Worm (Caenorhabditis elegans) whole organism, L1 larva: ENCODE results near the gene scav-5.
A peak's percentile ranks its signal among the peaks of the same experiment; 100 is the strongest.

Experiments used
- C04F5.9 ChIP-seq: sonication (generic microtip); optimal IDR thresholded peaks from 2 replicates; lab custom pipeline; 2016; ENCODE audit warnings: missing genetic modification characterization, missing compliant biosample characterization
- C34B4.2 ChIP-seq: sonication (generic microtip); optimal IDR thresholded peaks from 2 replicates; lab custom pipeline; 2017; ENCODE audit warnings: mild to moderate bottlenecking, missing genetic modification characterization, missing compliant biosample characterization
- Y116A8C.19 ChIP-seq: sonication (generic microtip); optimal IDR thresholded peaks from 2 replicates; lab custom pipeline; 2016; ENCODE audit warnings: missing compliant biosample characterization, missing genetic modification characterization, borderline replicate concordance
- alr-1 ChIP-seq: fragments of 200-800 bp; sonication (Bioruptor generic); optimal IDR thresholded peaks from 2 replicates; lab custom pipeline; 2018; ENCODE audit warnings: borderline replicate concordance, mild to moderate bottlenecking, missing genetic modification characterization, missing compliant biosample characterization
- ceh-63 ChIP-seq: fragments of 200-800 bp; sonication (Bioruptor generic); optimal IDR thresholded peaks from 2 replicates; lab custom pipeline; 2018; ENCODE audit warnings: mild to moderate bottlenecking, missing genetic modification characterization, missing compliant biosample characterization
- ceh-82 ChIP-seq, 3 experiments: fragments of 150-350 bp in 1 of 3; sonication (generic microtip) in 2 of 3; optimal IDR thresholded peaks; 2 replicates each; lab custom pipeline; 2014 to 2017; ENCODE audit warnings: missing biosample characterization in 3 of 3, missing genetic modification characterization in 3 of 3
- ces-1 ChIP-seq: fragments of 150-350 bp; optimal IDR thresholded peaks from 2 replicates; lab custom pipeline; 2014; ENCODE audit warnings: missing biosample characterization, missing genetic modification reagents, missing genetic modification characterization
- dpl-1 ChIP-seq, 3 experiments: fragments of 150-350 bp in 2 of 3; sonication (generic microtip) in 1 of 3; optimal IDR thresholded peaks; 2 replicates each; lab custom pipeline; 2014 to 2017; ENCODE audit warnings: missing biosample characterization in 3 of 3, missing genetic modification characterization in 3 of 3, missing genetic modification reagents in 3 of 3
- dsc-1 ChIP-seq: sonication (generic microtip); optimal IDR thresholded peaks from 2 replicates; lab custom pipeline; 2016; ENCODE audit warnings: mild to moderate bottlenecking, missing genetic modification characterization, missing compliant biosample characterization
- efl-1 ChIP-seq, 4 experiments: fragments of 150-350 bp; optimal IDR thresholded peaks in 3 of 4; peaks in 1 of 4; 1 replicate in 1 of 4; 2 replicates in 3 of 4; lab custom pipeline; 2014; ENCODE audit warnings: missing biosample characterization in 2 of 4, missing genetic modification characterization in 2 of 4, missing genetic modification reagents in 2 of 4
- efl-3 ChIP-seq: fragments of 200-800 bp; sonication (Bioruptor generic); optimal IDR thresholded peaks from 2 replicates; lab custom pipeline; 2018; ENCODE audit warnings: mild to moderate bottlenecking, missing genetic modification characterization, missing compliant biosample characterization
- egl-27 ChIP-seq, 2 experiments: fragments of 150-350 bp in 1 of 2; sonication (generic microtip); optimal IDR thresholded peaks; 3 replicates each; lab custom pipeline; 2017 to 2018; ENCODE audit warnings: missing biosample characterization in 2 of 2, missing genetic modification characterization in 2 of 2, missing genetic modification reagents in 2 of 2
- elt-2 ChIP-seq: sonication (generic microtip); optimal IDR thresholded peaks from 2 replicates; lab custom pipeline; 2016; ENCODE audit warnings: missing genetic modification characterization, mild to moderate bottlenecking, inconsistent platforms, missing compliant biosample characterization, missing genetic modification reagents
- elt-3 ChIP-seq, 6 experiments: fragments of 150-350 bp in 1 of 6; sonication (generic microtip); optimal IDR thresholded peaks; 2 replicates each; lab custom pipeline; 2017 to 2018; ENCODE audit warnings: missing biosample characterization in 6 of 6, missing genetic modification characterization in 6 of 6, inconsistent platforms in 1 of 6
- ets-5 ChIP-seq: fragments of 200-800 bp; sonication (Bioruptor generic); IDR thresholded peaks from 2 replicates; pipeline ENCODE4 v1.3.6; 2022; ENCODE audit warnings: missing genetic modification characterization, missing compliant biosample characterization
- fkh-4 ChIP-seq: sonication (generic microtip); optimal IDR thresholded peaks from 2 replicates; lab custom pipeline; 2016; ENCODE audit warnings: missing compliant biosample characterization, missing genetic modification characterization, borderline replicate concordance
- fkh-8 ChIP-seq: sonication (generic microtip); optimal IDR thresholded peaks from 2 replicates; lab custom pipeline; 2016; ENCODE audit warnings: mild to moderate bottlenecking, missing genetic modification characterization, missing compliant biosample characterization
- grh-1 ChIP-seq: fragments of 200-800 bp; sonication (Bioruptor generic); IDR thresholded peaks from 2 replicates; pipeline ENCODE4 v1.3.6; 2022; ENCODE audit warnings: missing genetic modification reagents, missing genetic modification characterization, missing compliant biosample characterization
- irx-1 ChIP-seq: sonication (generic microtip); optimal IDR thresholded peaks from 2 replicates; lab custom pipeline; 2016; ENCODE audit warnings: missing genetic modification characterization, missing compliant biosample characterization
- jun-1 ChIP-seq: fragments of 150-350 bp; optimal IDR thresholded peaks from 2 replicates; lab custom pipeline; 2014; ENCODE audit warnings: missing biosample characterization, missing genetic modification reagents, missing genetic modification characterization
- lin-13 ChIP-seq: fragments of 150-350 bp; optimal IDR thresholded peaks from 2 replicates; lab custom pipeline; 2014; ENCODE audit warnings: missing biosample characterization, missing genetic modification reagents, missing genetic modification characterization
- lin-14 ChIP-seq: fragments of 200-800 bp; sonication (Bioruptor generic); optimal IDR thresholded peaks from 2 replicates; lab custom pipeline; 2018; ENCODE audit warnings: mild to moderate bottlenecking, missing genetic modification characterization, moderate library complexity, missing compliant biosample characterization
- lin-15B ChIP-seq: fragments of 150-350 bp; sonication (generic microtip); optimal IDR thresholded peaks from 3 replicates; lab custom pipeline; 2014; ENCODE audit warnings: missing biosample characterization, missing genetic modification characterization
- lin-39 ChIP-seq: fragments of 150-350 bp; optimal IDR thresholded peaks from 2 replicates; lab custom pipeline; 2014; ENCODE audit warnings: missing biosample characterization, missing genetic modification reagents, missing genetic modification characterization
- lir-3 ChIP-seq: sonication (generic microtip); optimal IDR thresholded peaks from 2 replicates; lab custom pipeline; 2016; ENCODE audit warnings: mild to moderate bottlenecking, missing genetic modification characterization, moderate library complexity, missing compliant biosample characterization; ENCODE audit not compliant: poor library complexity
- mab-9 ChIP-seq: fragments of 200-800 bp; sonication (Bioruptor generic); IDR thresholded peaks from 2 replicates; pipeline ENCODE4 v1.3.6; 2022; ENCODE audit warnings: missing genetic modification reagents, missing genetic modification characterization, missing compliant biosample characterization
- mdl-1 ChIP-seq, 2 experiments: fragments of 150-350 bp; optimal IDR thresholded peaks; 2 replicates each; lab custom pipeline; 2014 to 2017; ENCODE audit warnings: missing biosample characterization in 2 of 2, missing genetic modification characterization in 2 of 2, inconsistent platforms in 1 of 2
- mef-2 ChIP-seq: fragments of 150-350 bp; optimal IDR thresholded peaks from 2 replicates; lab custom pipeline; 2014; ENCODE audit warnings: missing biosample characterization, missing genetic modification characterization
- nhr-12 ChIP-seq: sonication (generic microtip); optimal IDR thresholded peaks from 2 replicates; lab custom pipeline; 2017; ENCODE audit warnings: missing biosample characterization, missing genetic modification characterization
- nhr-19 ChIP-seq: fragments of 200-800 bp; sonication (Bioruptor generic); conservative IDR thresholded peaks from 2 replicates; pipeline ENCODE4 v1.3.6; 2022; ENCODE audit warnings: missing genetic modification characterization, missing compliant biosample characterization
- nhr-28 ChIP-seq: fragments of 150-350 bp; optimal IDR thresholded peaks from 2 replicates; lab custom pipeline; 2014; ENCODE audit warnings: missing biosample characterization, missing genetic modification characterization
- nhr-47 ChIP-seq: sonication (generic microtip); optimal IDR thresholded peaks from 2 replicates; lab custom pipeline; 2016; ENCODE audit warnings: mild to moderate bottlenecking, missing genetic modification characterization, moderate library complexity, missing compliant biosample characterization
- nhr-71 ChIP-seq: sonication (generic microtip); optimal IDR thresholded peaks from 2 replicates; lab custom pipeline; 2016; ENCODE audit warnings: mild to moderate bottlenecking, missing genetic modification characterization, moderate library complexity, missing compliant biosample characterization
- nhr-84 ChIP-seq: sonication (generic microtip); optimal IDR thresholded peaks from 2 replicates; lab custom pipeline; 2017; ENCODE audit warnings: missing biosample characterization, missing genetic modification characterization
- nhr-90 ChIP-seq: sonication (generic microtip); optimal IDR thresholded peaks from 2 replicates; lab custom pipeline; 2016; ENCODE audit warnings: mild to moderate bottlenecking, missing genetic modification characterization, missing compliant biosample characterization; ENCODE audit not compliant: poor library complexity
- pag-3 ChIP-seq: sonication (generic microtip); optimal IDR thresholded peaks from 2 replicates; lab custom pipeline; 2017; ENCODE audit warnings: missing genetic modification characterization, mild to moderate bottlenecking, missing compliant biosample characterization, antibody characterized with exemption, borderline replicate concordance; ENCODE audit not compliant: insufficient read depth
- pax-3 ChIP-seq: fragments of 200-800 bp; sonication (Bioruptor generic); optimal IDR thresholded peaks from 2 replicates; lab custom pipeline; 2018; ENCODE audit warnings: mild to moderate bottlenecking, missing genetic modification characterization, moderate library complexity, missing compliant biosample characterization
- rnt-1 ChIP-seq: sonication (generic microtip); optimal IDR thresholded peaks from 2 replicates; lab custom pipeline; 2016; ENCODE audit warnings: mild to moderate bottlenecking, missing genetic modification characterization, moderate library complexity, missing compliant biosample characterization
- skn-1 ChIP-seq: fragments of 150-350 bp; optimal IDR thresholded peaks from 2 replicates; lab custom pipeline; 2014; ENCODE audit warnings: missing biosample characterization, missing genetic modification characterization
- snpc-4 ChIP-seq: fragments of 150-350 bp; optimal IDR thresholded peaks from 2 replicates; lab custom pipeline; 2014; ENCODE audit warnings: missing biosample characterization, missing genetic modification characterization
- sptf-1 ChIP-seq: fragments of 150-350 bp; optimal IDR thresholded peaks from 2 replicates; lab custom pipeline; 2014; ENCODE audit warnings: missing biosample characterization, missing genetic modification characterization
- sup-37 ChIP-seq: fragments of 200-800 bp; sonication (Bioruptor generic); optimal IDR thresholded peaks from 2 replicates; lab custom pipeline; 2018; ENCODE audit warnings: mild to moderate bottlenecking, missing genetic modification characterization, missing compliant biosample characterization
- tbx-2 ChIP-seq: sonication (generic microtip); optimal IDR thresholded peaks from 2 replicates; lab custom pipeline; 2016; ENCODE audit warnings: missing genetic modification characterization, missing compliant biosample characterization
- unc-30 ChIP-seq: sonication (generic microtip); optimal IDR thresholded peaks from 2 replicates; lab custom pipeline; 2017; ENCODE audit warnings: missing biosample characterization, missing genetic modification characterization
- unc-62 ChIP-seq: fragments of 150-350 bp; optimal IDR thresholded peaks from 2 replicates; lab custom pipeline; 2014; ENCODE audit warnings: missing biosample characterization, missing genetic modification reagents, missing genetic modification characterization
- unc-86 ChIP-seq: sonication (generic microtip); optimal IDR thresholded peaks from 2 replicates; lab custom pipeline; 2016; ENCODE audit warnings: missing genetic modification characterization, missing compliant biosample characterization
- unc-98 ChIP-seq: fragments of 200-800 bp; sonication (Bioruptor generic); IDR thresholded peaks from 2 replicates; pipeline ENCODE4 v1.3.6; 2022; ENCODE audit warnings: missing genetic modification characterization, missing compliant biosample characterization
- zag-1 ChIP-seq: fragments of 150-350 bp; optimal IDR thresholded peaks from 2 replicates; lab custom pipeline; 2014; ENCODE audit warnings: missing biosample characterization, missing genetic modification characterization
- ztf-11 ChIP-seq, 2 experiments: sonication (generic microtip); optimal IDR thresholded peaks; 2 replicates each; lab custom pipeline; 2016 to 2017; ENCODE audit warnings: missing genetic modification characterization in 2 of 2, missing biosample characterization in 1 of 2, missing compliant biosample characterization in 1 of 2
- ztf-4 ChIP-seq: fragments of 150-350 bp; optimal IDR thresholded peaks from 2 replicates; lab custom pipeline; 2014; ENCODE audit warnings: missing biosample characterization, missing genetic modification characterization

Gene scav-5

ce11 chrX:9837989-9838541, 20.1 kb upstream of the scav-5 start, which contains the start of gene ipla-2:
TSS of gene ipla-2 (minus strand) at chrX:9838039.
- peak; percentile 50 for TF ChIP-seq pag-3 (tag; lab: Kevin White, UChicago)
- TF ChIP-seq ceh-82 (tag; optimal IDR thresholded peaks at IDR 0.05; lab: Kevin White, UChicago): peak in 2 of 3 experiments; percentile 11 to 70
- TF ChIP-seq dpl-1 (GFP tag; optimal IDR thresholded peaks at IDR 0.05; lab: Kevin White, UChicago): peak; percentile 40 to 59 (median 48)
- TF ChIP-seq nhr-90 (tag; lab: Kevin White, UChicago): peak; percentile 28
- TF ChIP-seq egl-27 (tag; optimal IDR thresholded peaks at IDR 0.05; lab: Kevin White, UChicago): no peak
- TF ChIP-seq mdl-1 (tag; optimal IDR thresholded peaks at IDR 0.05; lab: Kevin White, UChicago): peak in 1 of 2 experiments; percentile 92
- peak; percentile 67 for TF ChIP-seq lin-13 (GFP tag; lab: Kevin White, UChicago)
- TF ChIP-seq lin-39 (tag; lab: Kevin White, UChicago): no peak
- TF ChIP-seq dsc-1 (tag; lab: Kevin White, UChicago): peak; percentile 15
- TF ChIP-seq grh-1: no peak
- TF ChIP-seq tbx-2 (tag; lab: Kevin White, UChicago): peak; percentile 67
- no peak for TF ChIP-seq nhr-84
- peak; percentile 32 for TF ChIP-seq snpc-4 (tag; lab: Kevin White, UChicago)
- no peak for TF ChIP-seq unc-98 (GFP tag; lab: Robert Waterston, UW)
- TF ChIP-seq mab-9: no peak
- TF ChIP-seq jun-1: peak; percentile 47
- peak; percentile 77 for TF ChIP-seq fkh-8 (tag; lab: Kevin White, UChicago)
- TF ChIP-seq lin-14 (GFP tag; lab: Kevin White, UChicago): peak; percentile 94
- TF ChIP-seq efl-1 (optimal IDR thresholded peaks at IDR 0.05; lab: Kevin White, UChicago): peak; percentile 26 to 30
- peak; percentile 34 to 65 for TF ChIP-seq efl-1 (GFP tag; optimal IDR thresholded peaks at IDR 0.05 in 1 of 2; lab: Kevin White, UChicago)
- no peak for TF ChIP-seq lir-3 (tag; lab: Kevin White, UChicago)
- no peak for TF ChIP-seq C34B4.2
- TF ChIP-seq Y116A8C.19 (tag; lab: Kevin White, UChicago): no peak
- no peak for TF ChIP-seq ceh-63
- peak; percentile 39; the same call in 1 of the 2 replicates for TF ChIP-seq nhr-19 (GFP tag; lab: Robert Waterston, UW)
- no peak for TF ChIP-seq unc-86
- TF ChIP-seq nhr-12 (tag; lab: Kevin White, UChicago): no peak
- no peak for TF ChIP-seq nhr-28
- TF ChIP-seq nhr-71: peak; percentile 82
- TF ChIP-seq ces-1 (GFP tag; lab: Kevin White, UChicago): no peak
- TF ChIP-seq skn-1 (tag; lab: Kevin White, UChicago): peak; percentile 87
- TF ChIP-seq irx-1: peak; percentile 31
- no peak for TF ChIP-seq unc-62
- no peak for TF ChIP-seq elt-3 (tag; optimal IDR thresholded peaks at IDR 0.05; lab: Kevin White, UChicago)
- no peak for TF ChIP-seq alr-1 (tag; lab: Kevin White, UChicago)
- TF ChIP-seq nhr-47 (tag; lab: Kevin White, UChicago): peak; percentile 65
- TF ChIP-seq sptf-1 (tag; lab: Kevin White, UChicago): no peak
- no peak for TF ChIP-seq unc-30
- no peak for TF ChIP-seq ztf-11 (tag; optimal IDR thresholded peaks at IDR 0.05; lab: Kevin White, UChicago)
- no peak for TF ChIP-seq elt-2 (tag; lab: Kevin White, UChicago)
- no peak for TF ChIP-seq zag-1
- no peak for TF ChIP-seq lin-15B (tag; lab: Kevin White, UChicago)
- TF ChIP-seq efl-3: no peak
- no peak for TF ChIP-seq sup-37 (GFP tag; lab: Kevin White, UChicago)
- peak; percentile 17 for TF ChIP-seq pax-3 (tag; lab: Kevin White, UChicago)
- peak; percentile 9 for TF ChIP-seq mef-2 (tag; lab: Kevin White, UChicago)
- TF ChIP-seq fkh-4 (tag; lab: Kevin White, UChicago): no peak
- TF ChIP-seq ets-5 (GFP tag; lab: Robert Waterston, UW): no peak
- TF ChIP-seq ztf-4: peak; percentile 10
- peak; percentile 55 for TF ChIP-seq rnt-1 (tag; lab: Kevin White, UChicago)
- no peak for TF ChIP-seq C04F5.9 (tag; lab: Kevin White, UChicago)
